Worm (Caenorhabditis elegans) whole organism, young adult: ENCODE data around the gene ugt-36.

Experiments used
- T07F8.4 ChIP-seq: sonication (generic microtip); optimal IDR thresholded peaks from 2 replicates; lab custom pipeline; 2016; ENCODE audit warnings: mild to moderate bottlenecking, missing genetic modification characterization, moderate library complexity, missing compliant biosample characterization
- efl-1 ChIP-seq: fragments of 150-350 bp; optimal IDR thresholded peaks from 2 replicates; lab custom pipeline; 2014; ENCODE audit warnings: missing biosample characterization, missing genetic modification reagents, missing genetic modification characterization
- him-1 ChIP-seq: sonication (generic microtip); optimal IDR thresholded peaks from 2 replicates; lab custom pipeline; 2016; ENCODE audit warnings: missing genotype, missing genetic modification reagents, missing genetic modification characterization, missing compliant biosample characterization
- unc-62 ChIP-seq: fragments of 150-350 bp; optimal IDR thresholded peaks from 2 replicates; lab custom pipeline; 2014; ENCODE audit warnings: missing biosample characterization, missing genetic modification reagents, missing genetic modification characterization

ce11 chrV:7159391-7159790 lies 7.4 kb upstream of the ugt-36 start, which contains the start of gene str-204:
- TF ChIP-seq T07F8.4 (tag; lab: Kevin White, UChicago) (no peak), efl-1 (no peak), him-1 (tag; lab: Kevin White, UChicago) (no peak), unc-62 (no peak)
